Worm (Caenorhabditis elegans): ENCODE measurements around the gene fbxb-85.

ce11 chrIII:10869595-10869994 lies 20.8 kb upstream of the fbxb-85 start:
- TF ChIP-seq nfya-1 (tag; optimal IDR thresholded peaks at IDR 0.05) (no peak), pha-4 (tag; optimal IDR thresholded peaks at IDR 0.05) (no peak), lin-11 (tag; optimal IDR thresholded peaks at IDR 0.05) (no peak), npax-4 (tag; optimal IDR thresholded peaks at IDR 0.05) (no peak), F13H6.1 (tag; optimal IDR thresholded peaks at IDR 0.05) (no peak), ceh-22 (tag; optimal IDR thresholded peaks at IDR 0.05) (no peak), fkh-10 (GFP tag; optimal IDR thresholded peaks at IDR 0.05) (no peak), elt-2 (tag; optimal IDR thresholded peaks at IDR 0.05) (no peak)
